Worm (Caenorhabditis elegans) whole organism, L4 larva: ENCODE data around the gene Y62E10A.19.

Experiments
- F10B5.3 ChIP-seq: sonication (generic microtip); optimal IDR thresholded peaks from 2 replicates; lab custom pipeline; 2016; ENCODE audit warnings: mild to moderate bottlenecking, missing genetic modification characterization, missing compliant biosample characterization
- ama-1 ChIP-seq: fragments of 150-350 bp; optimal IDR thresholded peaks from 2 replicates; lab custom pipeline; 2014; ENCODE audit warnings: inconsistent platforms, mixed read lengths
- ces-1 ChIP-seq: fragments of 150-350 bp; sonication (generic microtip); optimal IDR thresholded peaks from 4 replicates; lab custom pipeline; 2014; ENCODE audit warnings: missing biosample characterization, missing genetic modification reagents, missing genetic modification characterization
- mdl-1 ChIP-seq, 2 experiments: fragments of 150-350 bp in 1 of 2; sonication (generic microtip) in 1 of 2; optimal IDR thresholded peaks; 2 replicates each; lab custom pipeline; 2014 to 2017; ENCODE audit warnings: missing biosample characterization in 2 of 2, missing genetic modification characterization in 2 of 2
- nhr-11 ChIP-seq: fragments of 150-350 bp; optimal IDR thresholded peaks from 2 replicates; lab custom pipeline; 2014; ENCODE audit warnings: missing biosample characterization, missing genetic modification characterization
- snpc-4 ChIP-seq: fragments of 150-350 bp; optimal IDR thresholded peaks from 2 replicates; lab custom pipeline; 2014; ENCODE audit warnings: missing biosample characterization, missing genetic modification characterization
- spr-3 ChIP-seq: fragments of 200-800 bp; sonication (Bioruptor generic); optimal IDR thresholded peaks from 2 replicates; lab custom pipeline; 2018; ENCODE audit warnings: mild to moderate bottlenecking, missing genetic modification characterization, missing compliant biosample characterization
- unc-62 ChIP-seq, 3 experiments: fragments of 150-350 bp in 1 of 3; sonication (generic microtip); optimal IDR thresholded peaks in 2 of 3; peaks in 1 of 3; 1 replicate in 1 of 3; 2 replicates in 2 of 3; lab custom pipeline; 2014 to 2017; ENCODE audit warnings: missing biosample characterization in 3 of 3, missing genetic modification characterization in 3 of 3, missing genetic modification reagents in 3 of 3, missing genotype in 1 of 3
- zfp-2 ChIP-seq: sonication (generic microtip); optimal IDR thresholded peaks from 2 replicates; lab custom pipeline; 2016; ENCODE audit warnings: mild to moderate bottlenecking, missing genetic modification characterization, missing compliant biosample characterization

- TF ChIP-seq F10B5.3 (tag; lab: Kevin White, UChicago) (no peak), nhr-11 (tag; lab: Kevin White, UChicago) (no peak), ama-1 (no peak), snpc-4 (tag; lab: Kevin White, UChicago) (no peak), spr-3 (no peak), zfp-2 (tag; lab: Kevin White, UChicago) (no peak), ces-1 (GFP tag; lab: Kevin White, UChicago) (no peak), unc-62 (GFP tag; optimal IDR thresholded peaks at IDR 0.05 in 1 of 2; lab: Kevin White, UChicago) (no peak), unc-62 (tag; optimal IDR thresholded peaks at IDR 0.05; lab: Kevin White, UChicago) (no peak), mdl-1 (tag; optimal IDR thresholded peaks at IDR 0.05; lab: Kevin White, UChicago) (no peak)
These were observed 9.4 kb downstream of the Y62E10A.19 start, which contains the start of gene Y62E10A.13 for ce11 chrIV:13398728-13399127.
